Worm (Caenorhabditis elegans): ENCODE results near the gene T07A9.12.

ce11 chrIV:387283-388048, 23.2 kb upstream of the T07A9.12 start:
- TF ChIP-seq ztf-4 (tag; optimal IDR thresholded peaks at IDR 0.05) (no peak), ceh-9 (tag; optimal IDR thresholded peaks at IDR 0.05) (no peak)

Data from whole organism, L3 larva.